Fruit fly (Drosophila melanogaster) whole organism, wandering third instar larva: Measurements from ENCODE around the gene Pxn.

Experiments used
- Abd-B ChIP-seq: fragments of >200 bp; optimal IDR thresholded peaks from 2 replicates; lab custom pipeline; 2017; ENCODE audit warnings: missing biosample characterization, missing genetic modification characterization
- CG9705 ChIP-seq: fragments of 200-800 bp; sonication (Bioruptor generic); optimal IDR thresholded peaks from 2 replicates; lab custom pipeline; 2018; ENCODE audit warnings: missing biosample characterization, mild to moderate bottlenecking, missing genetic modification characterization
- Hr83 ChIP-seq: fragments of 200-300 bp; sonication (Bioruptor generic); optimal IDR thresholded peaks from 2 replicates; lab custom pipeline; 2016; ENCODE audit warnings: missing biosample characterization, mild to moderate bottlenecking, missing genetic modification characterization, moderate library complexity; ENCODE audit not compliant: poor library complexity, severe bottlenecking
- Myc ChIP-seq: fragments of >200 bp; optimal IDR thresholded peaks from 2 replicates; lab custom pipeline; 2017
- Rel ChIP-seq, 2 experiments: fragments of 200-800 bp; sonication (Bioruptor generic) in 1 of 2; optimal IDR thresholded peaks; 2 replicates in 1 of 2; 3 replicates in 1 of 2; lab custom pipeline; 2016 to 2019; ENCODE audit warnings: mild to moderate bottlenecking in 2 of 2, missing biosample characterization in 2 of 2, missing genetic modification characterization in 2 of 2, moderate library complexity in 1 of 2
- fru ChIP-seq: fragments of 200-800 bp; sonication (Bioruptor generic); optimal IDR thresholded peaks from 3 replicates; lab custom pipeline; 2016; ENCODE audit warnings: missing biosample characterization, mild to moderate bottlenecking, missing genetic modification characterization
- pan ChIP-seq: fragments of >200 bp; optimal IDR thresholded peaks from 2 replicates; lab custom pipeline; 2017
- sv ChIP-seq: fragments of 200-800 bp; sonication (Bioruptor generic); optimal IDR thresholded peaks from 3 replicates; lab custom pipeline; 2016; ENCODE audit warnings: missing biosample characterization, missing genetic modification characterization
- tai ChIP-seq: sonication (Bioruptor generic); optimal IDR thresholded peaks from 2 replicates; lab custom pipeline; 2016; ENCODE audit warnings: missing biosample characterization, missing genetic modification characterization
- usp ChIP-seq: fragments of >200 bp; optimal IDR thresholded peaks from 2 replicates; lab custom pipeline; 2017; ENCODE audit warnings: missing biosample characterization, missing genetic modification characterization

- no peak for TF ChIP-seq tai
- TF ChIP-seq sv (GFP tag; lab: Kevin White, UChicago) = no peak
- TF ChIP-seq fru = no peak
- TF ChIP-seq Abd-B = no peak
- no peak for TF ChIP-seq usp (GFP tag; lab: Kevin White, UChicago)
- TF ChIP-seq Hr83 (GFP tag; lab: Kevin White, UChicago) = no peak
- TF ChIP-seq Myc (lab: Kevin White, UChicago) = no peak
- TF ChIP-seq pan (lab: Kevin White, UChicago) = no peak
- no peak for TF ChIP-seq CG9705 (GFP tag; lab: Kevin White, UChicago)
- no peak for TF ChIP-seq Rel (GFP tag; optimal IDR thresholded peaks at IDR 0.05; lab: Kevin White, UChicago)
- no peak for TF ChIP-seq Rel (tag; optimal IDR thresholded peaks at IDR 0.05; lab: Kevin White, UChicago)
Measured at dm6 chr3L:2632048-2632762, 2.3 kb upstream of the Pxn start.
